Fruit fly (Drosophila melanogaster) whole organism, adult: ENCODE measurements around the gene Loxl1.

Experiments used
- CG12768 ChIP-seq: fragments of 200-800 bp; sonication (Bioruptor generic); optimal IDR thresholded peaks from 2 replicates; lab custom pipeline; 2017; ENCODE audit warnings: missing biosample characterization, missing genetic modification characterization, mild to moderate bottlenecking, moderate library complexity, missing genetic modification reagents
- CG1620 ChIP-seq: fragments of 200-800 bp; sonication (Bioruptor generic); optimal IDR thresholded peaks from 2 replicates; lab custom pipeline; 2016; ENCODE audit warnings: missing biosample characterization, missing genetic modification characterization
- CG7045 ChIP-seq: fragments of 200-800 bp; sonication (Bioruptor generic); optimal IDR thresholded peaks from 2 replicates; lab custom pipeline; 2017; ENCODE audit warnings: missing biosample characterization, mild to moderate bottlenecking, missing genetic modification characterization
- Clk ChIP-seq: fragments of 200-800 bp; sonication (Bioruptor generic); optimal IDR thresholded peaks from 2 replicates; lab custom pipeline; 2017; ENCODE audit warnings: missing biosample characterization, missing genetic modification characterization
- ovo ChIP-seq: fragments of 200-800 bp; sonication (Bioruptor generic); optimal IDR thresholded peaks from 2 replicates; lab custom pipeline; 2016; ENCODE audit warnings: missing biosample characterization, missing genetic modification characterization
- tj ChIP-seq: fragments of 200-800 bp; sonication (Bioruptor generic); optimal IDR thresholded peaks from 3 replicates; lab custom pipeline; 2017; ENCODE audit warnings: missing biosample characterization, mild to moderate bottlenecking, missing genetic modification characterization, moderate library complexity

dm6 chr3R:31463012-31463366 is 3.3 kb upstream of the Loxl1 start, which contains the start of the genes CG11334 and CG11333:
- TF ChIP-seq CG1620 (GFP tag; lab: Kevin White, UChicago) (no peak), Clk (no peak), CG12768 (GFP tag; lab: Kevin White, UChicago) (no peak), ovo (GFP tag; lab: Kevin White, UChicago) (no peak), CG7045 (no peak), tj (GFP tag; lab: Kevin White, UChicago) (no peak)
